Fruit fly (Drosophila melanogaster) whole organism, prepupa: Measurements from ENCODE around the gene Pdf.

Experiments
- Blimp-1 ChIP-seq: fragments of 200-800 bp; sonication (Bioruptor generic); optimal IDR thresholded peaks from 3 replicates; lab custom pipeline; 2017; ENCODE audit warnings: missing biosample characterization, missing genetic modification characterization, mild to moderate bottlenecking, moderate library complexity, missing genetic modification reagents
- CG10631 ChIP-seq: fragments of 200-800 bp; sonication (Bioruptor generic); optimal IDR thresholded peaks from 2 replicates; lab custom pipeline; 2016; ENCODE audit warnings: missing biosample characterization, missing genetic modification characterization
- CG10669 ChIP-seq: fragments of 200-800 bp; sonication (Bioruptor generic); optimal IDR thresholded peaks from 3 replicates; lab custom pipeline; 2018; ENCODE audit warnings: missing biosample characterization, mild to moderate bottlenecking, missing genetic modification characterization, moderate library complexity
- CG11294 ChIP-seq: fragments of 200-800 bp; sonication (Bioruptor generic); IDR thresholded peaks from 2 replicates; pipeline ENCODE4 v1.3.6; 2022; ENCODE audit warnings: missing biosample characterization, missing genetic modification characterization
- CG11762 ChIP-seq: fragments of 200-800 bp; sonication (Bioruptor generic); optimal IDR thresholded peaks from 3 replicates; lab custom pipeline; 2016; ENCODE audit warnings: missing biosample characterization, missing genetic modification characterization; ENCODE audit not compliant: insufficient read depth
- CG11902 ChIP-seq: fragments of 200-800 bp; sonication (Bioruptor generic); optimal IDR thresholded peaks from 3 replicates; lab custom pipeline; 2016; ENCODE audit warnings: missing biosample characterization, missing genetic modification characterization
- CG15336 ChIP-seq: fragments of 200-800 bp; sonication (Bioruptor generic); IDR thresholded peaks from 2 replicates; pipeline ENCODE4 v1.3.6; 2022; ENCODE audit warnings: missing biosample characterization, missing genetic modification characterization
- CG1621 ChIP-seq: fragments of 200-800 bp; sonication (Bioruptor generic); optimal IDR thresholded peaks from 3 replicates; lab custom pipeline; 2018; ENCODE audit warnings: missing biosample characterization, mild to moderate bottlenecking, missing genetic modification characterization
- CG16779 ChIP-seq: fragments of 200-800 bp; sonication (Bioruptor generic); optimal IDR thresholded peaks from 3 replicates; lab custom pipeline; 2017; ENCODE audit warnings: missing biosample characterization, mild to moderate bottlenecking, missing genetic modification characterization
- CG3032 ChIP-seq: fragments of 200-800 bp; optimal IDR thresholded peaks from 2 replicates; lab custom pipeline; 2019; ENCODE audit warnings: missing biosample characterization, mild to moderate bottlenecking, missing genetic modification characterization, moderate library complexity
- CG32006 ChIP-seq: fragments of 200-800 bp; sonication (Bioruptor generic); optimal IDR thresholded peaks from 3 replicates; lab custom pipeline; 2017; ENCODE audit warnings: missing biosample characterization, mild to moderate bottlenecking, missing genetic modification characterization
- CG34406 ChIP-seq: fragments of 200-800 bp; sonication (Bioruptor generic); optimal IDR thresholded peaks from 3 replicates; lab custom pipeline; 2016; ENCODE audit warnings: missing biosample characterization, missing genetic modification characterization
- CG3919 ChIP-seq: fragments of 200-800 bp; sonication (Bioruptor generic); optimal IDR thresholded peaks from 3 replicates; lab custom pipeline; 2016; ENCODE audit warnings: missing biosample characterization, missing genetic modification characterization
- CG4318 ChIP-seq: fragments of 200-800 bp; sonication (Bioruptor generic); optimal IDR thresholded peaks from 3 replicates; lab custom pipeline; 2017; ENCODE audit warnings: missing biosample characterization, mild to moderate bottlenecking, missing genetic modification characterization
- CG6276 ChIP-seq: fragments of 200-800 bp; sonication (Bioruptor generic); optimal IDR thresholded peaks from 2 replicates; lab custom pipeline; 2017; ENCODE audit warnings: missing biosample characterization, mild to moderate bottlenecking, missing genetic modification characterization
- CG6808 ChIP-seq: fragments of 200-800 bp; sonication (Bioruptor generic); optimal IDR thresholded peaks from 3 replicates; lab custom pipeline; 2017; ENCODE audit warnings: missing biosample characterization, missing genetic modification characterization, mild to moderate bottlenecking, moderate library complexity, missing genetic modification reagents
- CG6854 ChIP-seq: fragments of 200-800 bp; sonication (Bioruptor generic); optimal IDR thresholded peaks from 2 replicates; lab custom pipeline; 2017; ENCODE audit warnings: missing biosample characterization, mild to moderate bottlenecking, missing genetic modification characterization
- CG7368 ChIP-seq: fragments of 200-800 bp; sonication (Bioruptor generic); optimal IDR thresholded peaks from 3 replicates; lab custom pipeline; 2016; ENCODE audit warnings: missing biosample characterization, missing genetic modification characterization
- CG8119 ChIP-seq: fragments of 200-800 bp; sonication (Bioruptor generic); IDR thresholded peaks from 3 replicates; pipeline ENCODE4 v1.3.6; 2022; ENCODE audit warnings: missing biosample characterization, missing genetic modification characterization
- CG8319 ChIP-seq: fragments of 200-800 bp; sonication (Bioruptor generic); optimal IDR thresholded peaks from 3 replicates; lab custom pipeline; 2016; ENCODE audit warnings: missing biosample characterization, missing genetic modification characterization
- CG8632 ChIP-seq: fragments of 200-800 bp; sonication (Bioruptor generic); optimal IDR thresholded peaks from 3 replicates; lab custom pipeline; 2016; ENCODE audit warnings: missing biosample characterization, missing genetic modification characterization
- CG9139 ChIP-seq: fragments of 200-800 bp; sonication (Bioruptor generic); optimal IDR thresholded peaks from 3 replicates; lab custom pipeline; 2017; ENCODE audit warnings: missing biosample characterization, mild to moderate bottlenecking, missing genetic modification characterization
- Eip75B ChIP-seq: fragments of 200-800 bp; sonication (Bioruptor generic); optimal IDR thresholded peaks from 3 replicates; lab custom pipeline; 2016; ENCODE audit warnings: missing biosample characterization, missing genetic modification characterization
- Eip78C ChIP-seq: fragments of 200-800 bp; sonication (Bioruptor generic); peaks from one replicate; lab custom pipeline; 2016; ENCODE audit warnings: missing biosample characterization, missing genetic modification characterization
- Eip93F ChIP-seq: fragments of 200-800 bp; sonication (Bioruptor generic); optimal IDR thresholded peaks from 2 replicates; lab custom pipeline; 2016; ENCODE audit warnings: missing biosample characterization, mild to moderate bottlenecking, missing genetic modification characterization
- Ets96B ChIP-seq: fragments of 200-800 bp; optimal IDR thresholded peaks from 2 replicates; lab custom pipeline; 2019; ENCODE audit warnings: missing biosample characterization, mild to moderate bottlenecking, missing genetic modification characterization, moderate library complexity
- Gug ChIP-seq: fragments of 200-800 bp; sonication (Bioruptor generic); IDR thresholded peaks from 2 replicates; pipeline ENCODE4 v1.3.6; 2022; ENCODE audit warnings: missing biosample characterization, missing genetic modification characterization
- Hr38 ChIP-seq: sonication (Bioruptor generic); optimal IDR thresholded peaks from 2 replicates; lab custom pipeline; 2016; ENCODE audit warnings: missing biosample characterization, missing genetic modification characterization
- Hr4 ChIP-seq: fragments of 200-800 bp; sonication (Bioruptor generic); optimal IDR thresholded peaks from 3 replicates; lab custom pipeline; 2016; ENCODE audit warnings: missing biosample characterization, missing genetic modification characterization
- Lpt ChIP-seq: fragments of 200-800 bp; sonication (Bioruptor generic); optimal IDR thresholded peaks from 3 replicates; lab custom pipeline; 2016; ENCODE audit warnings: missing biosample characterization, missing genetic modification characterization
- Met ChIP-seq: fragments of 200-800 bp; sonication (Bioruptor generic); optimal IDR thresholded peaks from 3 replicates; lab custom pipeline; 2016; ENCODE audit warnings: missing biosample characterization, missing genetic modification characterization
- OdsH ChIP-seq: fragments of 200-800 bp; sonication (Bioruptor generic); optimal IDR thresholded peaks from 3 replicates; lab custom pipeline; 2016; ENCODE audit warnings: missing biosample characterization, missing genetic modification characterization
- Sox102F ChIP-seq: fragments of 200-800 bp; sonication (Bioruptor generic); optimal IDR thresholded peaks from 2 replicates; lab custom pipeline; 2016; ENCODE audit warnings: missing biosample characterization, mild to moderate bottlenecking, missing genetic modification characterization
- Sox14 ChIP-seq: fragments of 200-800 bp; sonication (Bioruptor generic); optimal IDR thresholded peaks from 3 replicates; lab custom pipeline; 2016; ENCODE audit warnings: missing biosample characterization, missing genetic modification characterization
- Sox15 ChIP-seq: fragments of 200-800 bp; sonication (Bioruptor generic); optimal IDR thresholded peaks from 3 replicates; lab custom pipeline; 2016; ENCODE audit warnings: missing biosample characterization, missing genetic modification characterization
- achi ChIP-seq: fragments of 200-800 bp; sonication (Bioruptor generic); optimal IDR thresholded peaks from 3 replicates; lab custom pipeline; 2016; ENCODE audit warnings: missing biosample characterization, missing genetic modification characterization
- esn ChIP-seq: fragments of 200-800 bp; sonication (Bioruptor generic); optimal IDR thresholded peaks from 2 replicates; lab custom pipeline; 2016; ENCODE audit warnings: missing biosample characterization, mild to moderate bottlenecking, missing genetic modification characterization, moderate library complexity
- fd59A ChIP-seq: fragments of 200-800 bp; sonication (Bioruptor generic); optimal IDR thresholded peaks from 2 replicates; lab custom pipeline; 2017; ENCODE audit warnings: missing biosample characterization, mild to moderate bottlenecking, missing genetic modification characterization, missing genetic modification reagents
- fd85E ChIP-seq: fragments of 200-800 bp; sonication (Bioruptor generic); optimal IDR thresholded peaks from 3 replicates; lab custom pipeline; 2016; ENCODE audit warnings: missing biosample characterization, missing genetic modification characterization
- fkh ChIP-seq: fragments of 200-800 bp; sonication (Bioruptor generic); optimal IDR thresholded peaks from 3 replicates; lab custom pipeline; 2017; ENCODE audit warnings: missing biosample characterization, mild to moderate bottlenecking, missing genetic modification characterization, moderate library complexity
- net ChIP-seq: fragments of 200-800 bp; sonication (Bioruptor generic); optimal IDR thresholded peaks from 3 replicates; lab custom pipeline; 2016; ENCODE audit warnings: missing biosample characterization, missing genetic modification characterization
- pdm3 ChIP-seq: fragments of 200-800 bp; sonication (Bioruptor generic); optimal IDR thresholded peaks from 3 replicates; lab custom pipeline; 2016; ENCODE audit warnings: missing biosample characterization, missing genetic modification characterization
- salr ChIP-seq, 2 experiments: fragments of 200-800 bp; sonication (Bioruptor generic); optimal IDR thresholded peaks; 3 replicates each; lab custom pipeline; 2016 to 2018; ENCODE audit warnings: missing biosample characterization in 2 of 2, missing genetic modification characterization in 2 of 2, mild to moderate bottlenecking in 1 of 2
- spab ChIP-seq: fragments of 200-800 bp; sonication (Bioruptor generic); optimal IDR thresholded peaks from 2 replicates; lab custom pipeline; 2017; ENCODE audit warnings: missing biosample characterization, mild to moderate bottlenecking, missing genetic modification characterization, missing genetic modification reagents
- ss ChIP-seq, 2 experiments: fragments of 200-800 bp; sonication (Bioruptor generic); optimal IDR thresholded peaks; 2 replicates in 1 of 2; 3 replicates in 1 of 2; lab custom pipeline; 2017 to 2018; ENCODE audit warnings: mild to moderate bottlenecking in 2 of 2, missing biosample characterization in 2 of 2, missing genetic modification characterization in 2 of 2, moderate library complexity in 1 of 2
- topi ChIP-seq: fragments of 200-800 bp; sonication (Bioruptor generic); optimal IDR thresholded peaks from 3 replicates; lab custom pipeline; 2016; ENCODE audit warnings: missing biosample characterization, missing genetic modification characterization
- vri ChIP-seq: fragments of 200-800 bp; sonication (Bioruptor generic); optimal IDR thresholded peaks from 3 replicates; lab custom pipeline; 2016; ENCODE audit warnings: missing biosample characterization, mild to moderate bottlenecking, missing genetic modification characterization

The Pdf gene

dm6 chr3R:26455838-26456237, at the start of gene Pdf:
Gene Pdf, minus strand, starts transcription at chr3R:26456141.
- TF ChIP-seq fkh (GFP tag; lab: Kevin White, UChicago) (no peak), CG11762 (GFP tag; lab: Kevin White, UChicago) (no peak), fd85E (GFP tag; lab: Kevin White, UChicago) (no peak), Met (GFP tag; lab: Kevin White, UChicago) (no peak), CG1621 (no peak), CG34406 (GFP tag; lab: Kevin White, UChicago) (no peak), Gug (GFP tag; lab: Robert Waterston, UW) (no peak), Ets96B (tag; lab: Kevin White, UChicago) (no peak), CG9139 (GFP tag; lab: Kevin White, UChicago) (no peak), CG3032 (tag; lab: Kevin White, UChicago) (no peak), CG6808 (GFP tag; lab: Kevin White, UChicago) (no peak)

- TF ChIP-seq CG6854 = no peak
- TF ChIP-seq Sox14 = no peak
- no peak for TF ChIP-seq CG11902 (GFP tag; lab: Kevin White, UChicago)
- no peak for TF ChIP-seq CG8119 (GFP tag; lab: Robert Waterston, UW)
- TF ChIP-seq Blimp-1 (GFP tag; lab: Kevin White, UChicago) = no peak
- no peak for TF ChIP-seq CG10631 (GFP tag; lab: Kevin White, UChicago)
- no peak for TF ChIP-seq Sox15
- no peak for TF ChIP-seq CG7368 (GFP tag; lab: Kevin White, UChicago)
- no peak for TF ChIP-seq CG16779 (tag; lab: Kevin White, UChicago)
- no peak for TF ChIP-seq fd59A
- no peak for TF ChIP-seq esn
- no peak for TF ChIP-seq net
- no peak for TF ChIP-seq CG8632 (GFP tag; lab: Kevin White, UChicago)
- no peak for TF ChIP-seq CG11294 (GFP tag; lab: Robert Waterston, UW)
- no peak for TF ChIP-seq Sox102F (GFP tag; lab: Kevin White, UChicago)
Observed at dm6 chr3R:26503317-26503716, 47.4 kb upstream of the Pdf start.

dm6 chr3R:26502907-26503306, 47.0 kb upstream of the Pdf start:
- no peak for TF ChIP-seq topi
- peak; percentile 39 for TF ChIP-seq CG32006 (GFP tag; lab: Kevin White, UChicago)
- TF ChIP-seq OdsH (GFP tag; lab: Kevin White, UChicago) = peak; percentile 14
- peak; percentile 36 for TF ChIP-seq CG3919
- peak; percentile 2 for TF ChIP-seq Sox102F (GFP tag; lab: Kevin White, UChicago)
- TF ChIP-seq salr (GFP tag; optimal IDR thresholded peaks at IDR 0.05; lab: Kevin White, UChicago) = peak in 1 of 2 experiments; percentile 17
- TF ChIP-seq Hr4 (GFP tag; lab: Kevin White, UChicago) = no peak
- TF ChIP-seq Lpt = no peak
- TF ChIP-seq CG6276 (GFP tag; lab: Kevin White, UChicago) = no peak
- TF ChIP-seq spab = no peak
- no peak for TF ChIP-seq CG9139 (GFP tag; lab: Kevin White, UChicago)
- peak; percentile 74 for TF ChIP-seq Eip78C (GFP tag; lab: Kevin White, UChicago)
- TF ChIP-seq CG8319 (GFP tag; lab: Kevin White, UChicago) = no peak
- no peak for TF ChIP-seq achi (GFP tag; lab: Kevin White, UChicago)
- TF ChIP-seq CG11902 (GFP tag; lab: Kevin White, UChicago) = no peak
- TF ChIP-seq Gug (GFP tag; lab: Robert Waterston, UW) = no peak
- TF ChIP-seq Sox15 = no peak
- TF ChIP-seq pdm3 (GFP tag; lab: Kevin White, UChicago) = peak; percentile 23
- peak; percentile 6 for TF ChIP-seq Eip75B (GFP tag; lab: Kevin White, UChicago)
- no peak for TF ChIP-seq Hr38 (GFP tag; lab: Kevin White, UChicago)
- no peak for TF ChIP-seq fkh (GFP tag; lab: Kevin White, UChicago)
- peak; percentile 23 for TF ChIP-seq CG10669 (GFP tag; lab: Kevin White, UChicago)
- no peak for TF ChIP-seq Eip93F
- no peak for TF ChIP-seq CG11294 (GFP tag; lab: Robert Waterston, UW)
- peak in 1 of 2 experiments; percentile 17 for TF ChIP-seq ss (GFP tag; optimal IDR thresholded peaks at IDR 0.05; lab: Kevin White, UChicago)
- TF ChIP-seq CG4318 (GFP tag; lab: Kevin White, UChicago) = no peak
- TF ChIP-seq CG7368 (GFP tag; lab: Kevin White, UChicago) = no peak
- TF ChIP-seq esn = no peak
- TF ChIP-seq Blimp-1 (GFP tag; lab: Kevin White, UChicago) = no peak
- TF ChIP-seq CG8119 (GFP tag; lab: Robert Waterston, UW) = no peak
- TF ChIP-seq CG15336 (GFP tag; lab: Robert Waterston, UW) = no peak
- TF ChIP-seq CG6854 = no peak
- TF ChIP-seq vri (GFP tag; lab: Kevin White, UChicago) = no peak
- no peak for TF ChIP-seq CG6808 (GFP tag; lab: Kevin White, UChicago)
- TF ChIP-seq CG10631 (GFP tag; lab: Kevin White, UChicago) = peak; percentile 38
